Worm (Caenorhabditis elegans): ENCODE data around the gene fmo-1.
"Not testable (repeated sequence)": the region's sequence is repeated elsewhere in the genome, so short reads cannot be mapped to it uniquely, and the experiment has no call there.

Gene fmo-1

DNA sequence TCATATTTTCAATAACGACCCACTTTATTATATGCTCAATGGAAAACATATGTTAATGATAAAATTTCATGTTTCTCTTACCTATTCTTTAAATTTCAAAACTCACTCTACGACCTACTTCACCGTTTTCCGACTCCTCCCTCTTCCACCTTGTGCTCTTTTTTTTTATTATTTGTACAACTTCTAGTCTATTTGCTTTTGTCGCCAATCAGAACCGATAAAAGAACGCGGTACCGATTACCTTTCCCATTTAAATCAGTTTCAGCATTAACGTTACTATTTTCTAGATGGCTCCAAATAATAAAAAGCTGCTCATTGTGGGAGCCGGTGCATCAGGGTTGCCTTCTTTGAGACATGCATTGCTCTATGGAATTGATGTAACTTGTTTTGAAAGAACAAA is at the start of gene fmo-1:
Gene fmo-1 (plus strand): TSS at position 98 of the 400 bp plus-strand sequence.
- TF ChIP-seq him-1 (tag; optimal IDR thresholded peaks at IDR 0.05): no peak
- TF ChIP-seq W03F9.2 (tag; optimal IDR thresholded peaks at IDR 0.05): no peak
- no peak for TF ChIP-seq dao-5 (tag; optimal IDR thresholded peaks at IDR 0.05)

ce11 chrIV:10612281-10612680 is 49.4 kb upstream of the fmo-1 start:
- TF ChIP-seq him-1 (tag; optimal IDR thresholded peaks at IDR 0.05): no peak
- no peak for TF ChIP-seq dao-5 (tag; optimal IDR thresholded peaks at IDR 0.05)
- no peak for TF ChIP-seq W03F9.2 (tag; optimal IDR thresholded peaks at IDR 0.05)

ce11 chrIV:10614918-10615477 is 46.7 kb upstream of the fmo-1 start, which contains the start of gene ptr-14:
ptr-14 (plus strand) TSS chrIV:10615427.
- no peak for TF ChIP-seq W03F9.2 (tag; optimal IDR thresholded peaks at IDR 0.05)
- no peak for TF ChIP-seq him-1 (tag; optimal IDR thresholded peaks at IDR 0.05)
- no peak for TF ChIP-seq dao-5 (tag; optimal IDR thresholded peaks at IDR 0.05)

- TF ChIP-seq W03F9.2 (tag; optimal IDR thresholded peaks at IDR 0.05) (no peak), dao-5 (tag; optimal IDR thresholded peaks at IDR 0.05) (no peak), him-1 (tag; optimal IDR thresholded peaks at IDR 0.05) (no peak)
Measured at ce11 chrIV:10616366-10616765, 45.3 kb upstream of the fmo-1 start.

ce11 chrIV:10617099-10617498 is 44.6 kb upstream of the fmo-1 start:
- no peak for TF ChIP-seq him-1 (tag; optimal IDR thresholded peaks at IDR 0.05)
- TF ChIP-seq W03F9.2 (tag; optimal IDR thresholded peaks at IDR 0.05): no peak
- TF ChIP-seq dao-5 (tag; optimal IDR thresholded peaks at IDR 0.05): no peak

DNA sequence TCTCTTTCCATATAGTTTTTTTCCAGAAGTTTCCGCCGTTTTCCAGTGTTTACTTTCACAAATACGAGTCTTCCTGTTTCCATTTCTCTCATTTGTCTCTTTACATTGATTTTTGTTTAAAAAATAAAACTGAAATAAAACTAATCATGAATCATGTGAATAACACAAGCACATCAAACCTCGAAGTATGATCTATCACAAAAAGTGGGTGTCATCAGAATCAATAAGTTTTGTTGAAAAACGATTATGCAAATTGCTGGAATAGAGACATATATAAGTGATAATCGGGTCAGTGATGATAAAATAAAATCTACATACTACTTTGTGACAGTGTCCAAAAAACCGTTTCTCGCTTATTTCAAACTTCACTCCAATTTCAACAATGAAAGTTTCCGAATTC is 40.8 kb upstream of the fmo-1 start, which contains the start of gene R09H10.7:
Gene R09H10.7 (plus strand): TSS at position 301 of the 400 bp plus-strand sequence.
- TF ChIP-seq W03F9.2 (tag; optimal IDR thresholded peaks at IDR 0.05) (no peak), him-1 (tag; optimal IDR thresholded peaks at IDR 0.05) (no peak), dao-5 (tag; optimal IDR thresholded peaks at IDR 0.05) (no peak)

DNA sequence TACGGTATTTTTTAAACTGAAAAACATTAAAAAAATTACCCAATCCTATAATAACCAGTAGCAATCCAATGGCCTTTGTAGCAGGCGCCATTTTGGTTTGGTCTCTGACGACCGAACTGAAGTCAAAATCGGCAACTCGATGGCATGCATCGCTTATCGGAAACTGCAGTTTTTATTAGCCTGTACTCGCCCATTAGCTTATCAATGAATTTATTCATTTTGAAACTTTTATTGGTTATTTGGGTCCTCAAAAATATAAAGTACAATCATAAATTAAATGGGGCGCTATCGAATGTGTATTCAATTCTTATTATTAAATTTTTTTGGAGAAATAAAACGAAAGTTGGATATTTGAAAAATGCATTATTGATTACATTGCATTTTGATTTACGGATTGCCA is 32.9 kb upstream of the fmo-1 start, which contains the start of gene R09H10.5:
Gene R09H10.5 (minus strand): TSS at position 106 of the 400 bp plus-strand sequence.
- TF ChIP-seq W03F9.2 (tag; optimal IDR thresholded peaks at IDR 0.05): no peak
- TF ChIP-seq dao-5 (tag; optimal IDR thresholded peaks at IDR 0.05): no peak
- no peak for TF ChIP-seq him-1 (tag; optimal IDR thresholded peaks at IDR 0.05)

- TF ChIP-seq him-1 (tag; optimal IDR thresholded peaks at IDR 0.05) (no peak), dao-5 (tag; optimal IDR thresholded peaks at IDR 0.05) (no peak), W03F9.2 (tag; optimal IDR thresholded peaks at IDR 0.05) (no peak)
Measured at ce11 chrIV:10630953-10631554, 30.6 kb upstream of the fmo-1 start, which contains the start of gene F56C4.4. F56C4.4 (minus strand) TSS chrIV:10631267.

DNA sequence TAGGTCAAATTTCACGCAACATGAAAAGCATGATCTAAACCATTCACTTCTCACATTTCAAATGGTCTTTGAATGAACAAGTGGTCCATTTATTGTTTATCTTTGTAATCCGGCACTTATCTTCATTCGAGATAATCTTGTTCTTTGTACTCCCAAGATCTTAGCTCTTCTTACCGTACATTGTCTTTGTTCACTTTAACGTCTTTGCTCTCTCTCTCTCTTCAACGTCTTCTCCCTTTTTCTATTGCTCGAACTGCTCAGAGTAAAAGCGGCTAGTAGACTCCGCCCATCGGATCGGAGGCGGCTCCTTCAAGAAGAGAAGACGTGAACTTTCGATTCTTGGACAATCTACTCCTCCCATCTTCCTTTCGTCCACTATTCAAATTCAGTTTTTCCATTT is 25.0 kb upstream of the fmo-1 start, which contains the start of gene F56C4.1:
Gene F56C4.1 (plus strand): TSS at position 301 of the 400 bp plus-strand sequence.
- no peak for TF ChIP-seq dao-5 (tag; optimal IDR thresholded peaks at IDR 0.05)
- no peak for TF ChIP-seq W03F9.2 (tag; optimal IDR thresholded peaks at IDR 0.05)
- no peak for TF ChIP-seq him-1 (tag; optimal IDR thresholded peaks at IDR 0.05)

ce11 chrIV:10638977-10639376 is 22.7 kb upstream of the fmo-1 start, which contains the start of gene F56C4.2:
F56C4.2 (plus strand) TSS chrIV:10639277.
- no peak for TF ChIP-seq dao-5 (tag; optimal IDR thresholded peaks at IDR 0.05)
- no peak for TF ChIP-seq W03F9.2 (tag; optimal IDR thresholded peaks at IDR 0.05)
- no peak for TF ChIP-seq him-1 (tag; optimal IDR thresholded peaks at IDR 0.05)

DNA sequence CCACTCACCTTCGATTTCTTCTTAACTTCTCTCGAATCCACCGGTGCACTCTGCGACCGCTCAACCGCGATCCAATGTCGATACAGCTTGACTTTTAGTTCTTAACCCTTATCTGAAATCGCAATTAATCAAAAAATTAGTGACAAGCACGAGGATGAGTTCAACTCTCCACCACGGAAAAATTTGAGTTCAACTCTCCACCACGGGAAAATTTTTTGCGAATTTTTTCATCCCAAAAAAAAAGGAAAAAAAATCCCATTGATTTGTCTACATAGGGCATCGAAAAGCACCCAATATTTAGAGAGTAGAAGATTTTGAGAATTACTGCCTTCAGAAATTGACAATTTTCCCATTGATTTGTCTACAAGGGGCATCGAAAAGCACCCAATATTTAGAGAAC is 7.6 kb upstream of the fmo-1 start, which contains the start of gene glb-19:
Gene glb-19 (minus strand): TSS at position 101 of the 400 bp plus-strand sequence.
- not testable (repeated sequence) for TF ChIP-seq W03F9.2, dao-5, him-1 (tag; optimal IDR thresholded peaks at IDR 0.05)

ce11 chrIV:10656770-10657323 is 4.8 kb upstream of the fmo-1 start, which contains the start of gene K08C7.1:
K08C7.1 (plus strand) TSS chrIV:10656812.
- TF ChIP-seq dao-5 (tag; optimal IDR thresholded peaks at IDR 0.05): no peak
- TF ChIP-seq W03F9.2 (tag; optimal IDR thresholded peaks at IDR 0.05): no peak
- TF ChIP-seq him-1 (tag; optimal IDR thresholded peaks at IDR 0.05): no peak

DNA sequence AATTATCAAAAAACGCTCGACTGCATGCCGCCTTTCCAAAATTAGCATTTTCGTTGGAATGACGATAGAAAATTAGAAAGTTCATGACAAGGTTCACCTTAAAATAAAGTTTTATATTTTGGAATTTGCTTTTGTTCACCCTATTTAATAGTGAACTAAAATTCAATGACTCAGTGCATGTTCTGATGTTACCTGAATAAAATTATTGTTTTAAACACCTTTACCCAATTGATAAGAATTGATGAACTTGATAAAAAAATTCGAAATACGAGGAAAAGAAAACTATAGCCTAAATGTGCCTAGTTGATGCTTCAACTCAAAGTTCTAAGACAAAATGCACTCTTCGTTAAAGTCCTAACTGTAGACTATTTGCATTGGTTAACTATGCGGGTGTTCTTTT is 585 bp upstream of the fmo-1 start:
- TF ChIP-seq W03F9.2 (tag; optimal IDR thresholded peaks at IDR 0.05) (no peak), dao-5 (tag; optimal IDR thresholded peaks at IDR 0.05) (no peak), him-1 (tag; optimal IDR thresholded peaks at IDR 0.05) (no peak)

ce11 chrIV:10664134-10664533 is 2.5 kb downstream of the fmo-1 start, which contains the start of gene K08C7.7:
K08C7.7 (plus strand) TSS chrIV:10664434.
- no peak for TF ChIP-seq him-1 (tag; optimal IDR thresholded peaks at IDR 0.05)
- no peak for TF ChIP-seq dao-5 (tag; optimal IDR thresholded peaks at IDR 0.05)
- no peak for TF ChIP-seq W03F9.2 (tag; optimal IDR thresholded peaks at IDR 0.05)

All from whole organism, L4/young adult.